Worm (Caenorhabditis elegans) whole organism, L2 larva: ENCODE measurements around the gene Y62F5A.12.

Source experiments
- C34F6.9 ChIP-seq: fragments of 150-350 bp; optimal IDR thresholded peaks from 2 replicates; lab custom pipeline; 2014; ENCODE audit warnings: missing biosample characterization, missing genetic modification characterization
- F13H6.1 ChIP-seq: sonication (generic microtip); optimal IDR thresholded peaks from 2 replicates; lab custom pipeline; 2016; ENCODE audit warnings: missing genetic modification characterization, missing compliant biosample characterization
- R02D3.7 ChIP-seq: fragments of 150-350 bp; optimal IDR thresholded peaks from 2 replicates; lab custom pipeline; 2014; ENCODE audit warnings: missing biosample characterization, missing genetic modification characterization
- Y55F3AM.14 ChIP-seq: fragments of 200-800 bp; sonication (Bioruptor generic); optimal IDR thresholded peaks from 2 replicates; lab custom pipeline; 2018; ENCODE audit warnings: mild to moderate bottlenecking, missing genetic modification characterization, missing compliant biosample characterization
- aly-2 ChIP-seq: fragments of 150-350 bp; optimal IDR thresholded peaks from 2 replicates; lab custom pipeline; 2014; ENCODE audit warnings: missing biosample characterization, missing genetic modification characterization
- ama-1 ChIP-seq: fragments of 150-350 bp; optimal IDR thresholded peaks from 2 replicates; lab custom pipeline; 2018; ENCODE audit warnings: inconsistent platforms
- blmp-1 ChIP-seq: sonication (generic microtip); optimal IDR thresholded peaks from 2 replicates; lab custom pipeline; 2017; ENCODE audit warnings: missing genetic modification characterization, mild to moderate bottlenecking, missing compliant biosample characterization, antibody characterized with exemption, moderate library complexity; ENCODE audit not compliant: insufficient read depth
- ceh-82 ChIP-seq: fragments of 150-350 bp; optimal IDR thresholded peaks from 2 replicates; lab custom pipeline; 2014; ENCODE audit warnings: missing biosample characterization, missing genetic modification characterization
- crh-2 ChIP-seq: sonication (generic microtip); optimal IDR thresholded peaks from 2 replicates; lab custom pipeline; 2017; ENCODE audit warnings: missing biosample characterization, missing genetic modification characterization
- egl-27 ChIP-seq: sonication (generic microtip); optimal IDR thresholded peaks from 3 replicates; lab custom pipeline; 2017; ENCODE audit warnings: missing biosample characterization, missing genetic modification reagents, missing genetic modification characterization
- elt-1 ChIP-seq: fragments of 150-350 bp; optimal IDR thresholded peaks from 2 replicates; lab custom pipeline; 2014; ENCODE audit warnings: missing biosample characterization, missing genetic modification characterization
- fos-1 ChIP-seq: fragments of 150-350 bp; optimal IDR thresholded peaks from 2 replicates; lab custom pipeline; 2014; ENCODE audit warnings: missing biosample characterization, missing genetic modification characterization
- lin-11 ChIP-seq: fragments of 150-350 bp; sonication (generic microtip); optimal IDR thresholded peaks from 2 replicates; lab custom pipeline; 2014; ENCODE audit warnings: missing biosample characterization, missing genetic modification characterization, inconsistent platforms, mixed read lengths
- lin-13 ChIP-seq: fragments of 150-350 bp; optimal IDR thresholded peaks from 2 replicates; lab custom pipeline; 2014; ENCODE audit warnings: missing biosample characterization, missing genetic modification reagents, missing genetic modification characterization
- lin-39 ChIP-seq: fragments of 150-350 bp; optimal IDR thresholded peaks from 2 replicates; lab custom pipeline; 2014; ENCODE audit warnings: missing biosample characterization, missing genetic modification reagents, missing genetic modification characterization
- lsy-2 ChIP-seq, 2 experiments: fragments of 150-350 bp in 1 of 2; sonication (generic microtip) in 1 of 2; optimal IDR thresholded peaks; 2 replicates each; lab custom pipeline; 2014 to 2017; ENCODE audit warnings: missing biosample characterization in 2 of 2, missing genetic modification characterization in 2 of 2
- mab-5 ChIP-seq: fragments of 150-350 bp; optimal IDR thresholded peaks from 2 replicates; lab custom pipeline; 2014; ENCODE audit warnings: missing biosample characterization, missing genetic modification characterization
- mbf-1 ChIP-seq: sonication (generic microtip); optimal IDR thresholded peaks from 2 replicates; lab custom pipeline; 2017; ENCODE audit warnings: missing biosample characterization, missing genetic modification characterization
- mdl-1 ChIP-seq, 2 experiments: fragments of 150-350 bp in 1 of 2; sonication (generic microtip) in 1 of 2; optimal IDR thresholded peaks; 2 replicates each; lab custom pipeline; 2017; ENCODE audit warnings: missing biosample characterization in 2 of 2, missing genetic modification characterization in 2 of 2
- nhr-10 ChIP-seq: sonication (generic microtip); optimal IDR thresholded peaks from 2 replicates; lab custom pipeline; 2017; ENCODE audit warnings: missing biosample characterization, missing genetic modification characterization
- nhr-12 ChIP-seq: fragments of 150-350 bp; optimal IDR thresholded peaks from 2 replicates; lab custom pipeline; 2014; ENCODE audit warnings: missing biosample characterization, missing genetic modification characterization
- nhr-129 ChIP-seq: fragments of 150-350 bp; optimal IDR thresholded peaks from 2 replicates; lab custom pipeline; 2014; ENCODE audit warnings: missing biosample characterization, missing genetic modification characterization
- nhr-21 ChIP-seq: fragments of 150-350 bp; optimal IDR thresholded peaks from 2 replicates; lab custom pipeline; 2014; ENCODE audit warnings: missing biosample characterization, missing genetic modification characterization
- nhr-237 ChIP-seq: fragments of 150-350 bp; optimal IDR thresholded peaks from 2 replicates; lab custom pipeline; 2014; ENCODE audit warnings: missing biosample characterization, missing genetic modification characterization
- nhr-6 ChIP-seq: fragments of 150-350 bp; optimal IDR thresholded peaks from 2 replicates; lab custom pipeline; 2014; ENCODE audit warnings: missing biosample characterization, missing genetic modification characterization
- peb-1 ChIP-seq: fragments of 150-350 bp; optimal IDR thresholded peaks from 2 replicates; lab custom pipeline; 2014; ENCODE audit warnings: missing biosample characterization, missing genetic modification characterization
- skn-1 ChIP-seq: sonication (generic microtip); optimal IDR thresholded peaks from 2 replicates; lab custom pipeline; 2017; ENCODE audit warnings: missing biosample characterization, missing genetic modification characterization
- sma-9 ChIP-seq, 2 experiments: fragments of 150-350 bp in 1 of 2; sonication (generic microtip) in 1 of 2; optimal IDR thresholded peaks; 2 replicates each; lab custom pipeline; 2014 to 2016; ENCODE audit warnings: missing genetic modification characterization in 2 of 2, mild to moderate bottlenecking in 1 of 2, missing biosample characterization in 1 of 2, missing compliant biosample characterization in 1 of 2, missing genetic modification reagents in 1 of 2, moderate library complexity in 1 of 2
- snpc-4 ChIP-seq: fragments of 150-350 bp; optimal IDR thresholded peaks from 2 replicates; lab custom pipeline; 2014; ENCODE audit warnings: missing biosample characterization, missing genetic modification characterization
- unc-39 ChIP-seq: fragments of 150-350 bp; optimal IDR thresholded peaks from 2 replicates; lab custom pipeline; 2014; ENCODE audit warnings: missing biosample characterization, missing genetic modification characterization
- unc-55 ChIP-seq: fragments of 150-350 bp; sonication (generic microtip); optimal IDR thresholded peaks from 3 replicates; lab custom pipeline; 2014; ENCODE audit warnings: missing biosample characterization, missing genetic modification reagents, missing genetic modification characterization
- ztf-4 ChIP-seq: fragments of 150-350 bp; optimal IDR thresholded peaks from 2 replicates; lab custom pipeline; 2014; ENCODE audit warnings: missing biosample characterization, missing genetic modification characterization

Gene Y62F5A.12

ce11 chrII:11572944-11573343, 38.7 kb upstream of the Y62F5A.12 start, which contains the start of gene F54D5.2:
Gene F54D5.2, plus strand, starts transcription at chrII:11573180.
- TF ChIP-seq peb-1 (tag; lab: Kevin White, UChicago), result no peak
- TF ChIP-seq sma-9 (GFP tag; optimal IDR thresholded peaks at IDR 0.05; lab: Kevin White, UChicago), result no peak
- TF ChIP-seq sma-9 (tag; optimal IDR thresholded peaks at IDR 0.05; lab: Kevin White, UChicago), result no peak
- TF ChIP-seq nhr-12, result no peak
- TF ChIP-seq Y55F3AM.14 (GFP tag; lab: Kevin White, UChicago), result no peak
- no peak for TF ChIP-seq crh-2 (tag; lab: Kevin White, UChicago)
- TF ChIP-seq F13H6.1, result no peak
- TF ChIP-seq nhr-21, result no peak
- no peak for TF ChIP-seq lsy-2 (tag; optimal IDR thresholded peaks at IDR 0.05; lab: Kevin White, UChicago)
- TF ChIP-seq skn-1 (tag; lab: Kevin White, UChicago), result no peak
- no peak for TF ChIP-seq nhr-10 (tag; lab: Kevin White, UChicago)
- no peak for TF ChIP-seq unc-39 (tag; lab: Kevin White, UChicago)
- no peak for TF ChIP-seq aly-2 (tag; lab: Kevin White, UChicago)

DNA sequence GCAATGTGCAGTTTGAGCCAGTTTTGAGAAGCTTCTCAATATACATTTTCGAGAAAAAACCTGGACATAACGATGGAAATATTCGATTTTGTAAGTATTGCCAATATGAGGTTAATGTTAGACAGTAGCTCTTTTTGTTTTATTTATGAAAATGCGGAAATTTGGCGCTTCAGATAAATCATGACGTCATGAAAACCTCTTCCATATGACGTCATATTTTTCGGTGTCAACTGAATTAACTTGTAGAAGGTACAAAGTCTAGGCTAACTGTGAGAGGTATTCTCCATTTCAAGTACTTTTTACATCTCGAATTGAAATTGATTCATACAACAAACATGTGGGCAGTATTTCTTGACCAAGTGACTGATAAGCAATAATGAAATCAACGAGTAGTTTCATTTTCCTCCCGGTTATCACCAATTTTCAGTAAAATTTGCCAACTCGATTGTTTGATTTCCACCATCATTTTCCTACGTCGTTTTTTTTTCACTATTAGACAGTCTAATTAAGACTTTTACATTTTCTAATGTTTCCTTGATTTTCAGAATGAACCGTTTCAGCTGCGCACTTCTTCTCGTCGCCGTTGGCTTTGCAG, 37.1 kb upstream of the Y62F5A.12 start, which contains the start of gene F54D5.3:
Gene F54D5.3 (plus strand): TSS at position 546 of the 595 bp plus-strand sequence.
- TF ChIP-seq C34F6.9 (tag; lab: Kevin White, UChicago) (no peak), egl-27 (no peak), fos-1 (tag; lab: Kevin White, UChicago) (peak; percentile 87), unc-55 (GFP tag; lab: Kevin White, UChicago) (no peak), nhr-129 (tag; lab: Kevin White, UChicago) (no peak), nhr-6 (tag; lab: Kevin White, UChicago) (no peak), lin-11 (no peak), aly-2 (tag; lab: Kevin White, UChicago) (no peak)

DNA sequence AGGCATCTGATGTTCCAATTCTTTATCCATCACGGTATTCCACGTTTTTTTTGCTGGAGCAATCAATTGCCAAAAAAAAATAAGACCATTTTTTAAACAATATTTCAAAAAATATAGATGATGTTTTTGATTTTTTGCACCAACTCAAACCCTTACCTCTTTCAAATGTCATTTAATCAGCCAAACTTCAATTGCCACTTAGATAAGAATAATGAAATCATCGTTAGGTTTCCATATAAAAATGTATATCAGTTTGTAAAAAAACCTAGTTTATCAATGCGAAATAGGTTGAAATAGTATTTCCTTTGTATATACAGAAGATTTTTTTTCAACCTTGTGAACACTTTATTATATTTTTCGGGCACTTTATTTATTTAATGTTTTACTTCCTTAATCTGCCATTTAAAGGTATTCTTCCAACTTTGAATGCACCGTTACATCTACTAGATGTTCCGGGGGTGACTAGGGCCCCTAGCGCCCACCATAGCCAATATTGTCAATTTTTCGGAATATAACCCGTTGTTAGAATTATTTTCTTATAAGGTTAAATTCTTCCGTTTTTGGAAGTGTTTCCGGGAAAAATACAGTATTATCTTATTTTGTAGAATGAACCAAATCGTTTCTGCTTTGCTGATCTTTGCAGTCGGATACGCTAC, 35.1 kb upstream of the Y62F5A.12 start, which contains the start of the genes F54D5.23 and F54D5.4:
Gene F54D5.23 (minus strand): TSS at position 75 of the 656 bp plus-strand sequence.
Gene F54D5.4 (plus strand): TSS at position 606 of the 656 bp plus-strand sequence.
- peak; percentile 82 for TF ChIP-seq fos-1 (tag; lab: Kevin White, UChicago)
- TF ChIP-seq lin-39 (tag; lab: Kevin White, UChicago), result no peak
- TF ChIP-seq, all 48 proteins: peak for 1

DNA sequence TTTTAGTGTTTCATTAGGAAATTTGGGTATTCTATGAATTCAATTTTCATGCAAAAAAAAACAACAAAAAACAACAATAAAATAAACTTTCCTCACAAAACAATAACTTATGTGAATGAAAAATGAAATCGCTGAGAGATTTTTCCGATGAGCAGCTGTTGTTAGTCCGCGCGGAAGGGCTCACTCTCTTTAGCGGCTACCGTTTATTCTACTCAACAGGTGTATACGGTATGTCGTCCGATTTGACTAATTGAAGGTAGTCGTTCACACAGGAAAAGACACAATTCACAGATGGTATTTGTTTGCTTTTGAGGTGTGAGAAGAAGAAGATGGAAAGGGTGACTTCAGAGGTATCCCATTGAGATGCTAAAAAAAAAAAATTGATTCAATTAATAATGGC, 34.4 kb upstream of the Y62F5A.12 start:
- TF ChIP-seq aly-2 (tag; lab: Kevin White, UChicago) (no peak), unc-55 (GFP tag; lab: Kevin White, UChicago) (no peak), mab-5 (tag; lab: Kevin White, UChicago) (no peak)

DNA sequence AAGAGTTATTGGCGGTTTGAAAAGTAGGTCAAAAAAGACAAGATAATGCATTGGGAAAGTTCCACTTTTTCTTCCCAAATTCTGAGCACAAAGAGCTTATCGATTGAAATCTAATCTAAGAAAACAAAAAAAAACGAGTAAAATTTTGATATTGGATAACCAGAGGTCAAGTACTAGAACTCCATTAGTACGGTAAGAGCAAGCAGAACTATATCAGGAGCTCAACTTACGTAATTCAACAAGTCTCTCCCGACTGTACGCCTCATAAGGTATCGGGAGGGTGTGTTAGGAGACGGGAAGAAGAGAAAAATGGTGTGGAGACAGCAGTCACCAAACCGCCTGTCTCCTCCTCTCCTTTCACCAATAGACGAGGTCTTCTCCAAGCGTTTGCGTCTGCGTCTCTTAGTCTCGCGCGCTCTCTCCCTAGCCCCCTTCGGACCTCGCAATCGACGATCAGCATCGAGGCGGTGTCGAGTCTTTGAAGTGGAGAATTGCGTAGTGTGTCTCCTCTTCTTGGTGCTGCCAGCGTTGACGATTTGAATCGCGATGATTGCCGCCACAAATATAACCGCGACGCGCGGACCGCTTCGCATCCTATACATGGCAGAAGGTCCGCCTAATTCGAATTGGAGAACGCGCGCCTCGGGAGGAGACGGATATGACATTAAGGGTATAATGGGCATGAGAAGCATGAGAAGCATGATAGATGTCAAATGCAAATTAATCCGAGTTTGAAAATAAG, 32.9 kb upstream of the Y62F5A.12 start, which contains the start of gene F54D5.5:
Gene F54D5.5 (minus strand): TSS at position 51 of the 742 bp plus-strand sequence.
- TF ChIP-seq lin-39 (tag; lab: Kevin White, UChicago) (peak; percentile 77), elt-1 (tag; lab: Kevin White, UChicago) (no peak), C34F6.9 (tag; lab: Kevin White, UChicago) (peak; percentile 7), lin-11 (peak; percentile 33), R02D3.7 (no peak), mab-5 (tag; lab: Kevin White, UChicago) (peak; percentile 2), unc-55 (GFP tag; lab: Kevin White, UChicago) (peak; percentile 34), ceh-82 (tag; lab: Kevin White, UChicago) (no peak), F13H6.1 (peak; percentile 5), nhr-129 (tag; lab: Kevin White, UChicago) (peak; percentile 54)

DNA sequence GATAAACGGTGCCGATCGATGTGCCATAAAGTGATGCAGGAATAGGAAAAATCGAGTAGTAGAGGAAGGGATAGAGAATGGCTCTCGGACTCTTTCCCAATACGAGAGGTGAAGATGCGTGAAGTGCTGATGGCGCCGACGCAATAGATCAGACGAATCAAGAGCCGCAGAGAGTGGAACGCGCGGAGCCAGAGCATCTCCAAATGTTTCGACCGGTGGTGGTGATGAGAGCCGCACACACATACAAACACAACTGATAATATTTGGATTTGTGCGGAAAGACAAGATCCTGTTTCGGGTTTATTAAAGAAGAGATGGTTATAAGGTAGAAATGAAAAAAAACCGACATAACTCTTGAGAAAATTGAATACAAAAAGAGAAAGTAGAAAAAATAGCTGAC, 29.8 kb upstream of the Y62F5A.12 start, which contains the start of gene F54D5.15:
Gene F54D5.15 (minus strand): TSS at position 101 of the 400 bp plus-strand sequence.
- no peak for TF ChIP-seq blmp-1
- no peak for TF ChIP-seq lin-13
- no peak for TF ChIP-seq ztf-4
- no peak for TF ChIP-seq mbf-1 (tag; lab: Kevin White, UChicago)
- no peak for TF ChIP-seq ama-1 (lab: Kevin White, UChicago)
- no peak for TF ChIP-seq nhr-12
- no peak for TF ChIP-seq snpc-4
- no peak for TF ChIP-seq mab-5 (tag; lab: Kevin White, UChicago)
- no peak for TF ChIP-seq nhr-237 (tag; lab: Kevin White, UChicago)
- no peak for TF ChIP-seq mdl-1 (tag; optimal IDR thresholded peaks at IDR 0.05; lab: Kevin White, UChicago)
- TF ChIP-seq skn-1 (tag; lab: Kevin White, UChicago), result no peak
